Fruit fly (Drosophila melanogaster): Measurements from ENCODE around the gene lectin-37Db.

Gene lectin-37Db

DNA sequence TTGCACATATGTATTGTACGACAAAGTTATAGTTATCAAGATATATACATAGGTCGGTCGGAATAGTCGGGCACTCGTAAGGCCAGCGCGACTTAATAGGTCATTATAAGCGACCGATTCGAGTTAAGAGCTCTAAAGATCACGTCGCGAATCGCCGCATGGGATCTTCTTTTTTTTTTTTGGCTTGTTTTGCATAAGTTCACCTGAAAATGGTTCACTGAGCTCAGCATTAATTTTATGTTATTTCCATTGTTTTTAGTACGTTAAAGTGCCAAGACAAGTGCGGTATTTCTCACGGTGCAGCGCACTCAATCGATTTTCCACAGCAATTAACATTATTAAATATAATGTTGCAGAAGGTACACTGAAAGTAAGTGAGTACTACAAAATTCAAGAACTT is 22.5 kb downstream of the lectin-37Db start:
- TF ChIP-seq CG5204 (GFP tag; optimal IDR thresholded peaks at IDR 0.05) (peak; percentile 33), ovo (GFP tag; optimal IDR thresholded peaks at IDR 0.05) (no peak), tj (GFP tag; optimal IDR thresholded peaks at IDR 0.05) (peak; percentile 77)

DNA sequence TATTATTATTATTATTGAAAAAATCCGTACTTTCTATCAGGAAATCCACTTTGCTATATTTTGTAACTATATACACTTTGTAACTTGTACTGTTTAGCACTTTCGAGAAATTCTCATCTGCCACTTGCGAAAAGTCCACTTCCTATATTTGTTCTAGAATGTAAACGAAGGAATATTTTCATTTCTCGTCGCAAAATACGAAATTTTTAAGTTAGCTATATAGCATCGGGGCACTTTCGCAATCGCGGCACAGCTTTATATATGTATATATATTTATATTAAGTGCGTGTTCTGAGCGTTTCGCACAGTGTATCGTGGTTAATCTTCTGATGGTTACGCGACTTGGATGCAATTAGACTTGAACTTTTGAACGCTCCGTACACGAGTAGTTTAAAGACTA is 22.9 kb downstream of the lectin-37Db start, which contains the start of gene RanGAP:
RanGAP (plus strand) TSS at position 169 of the 400 bp plus-strand sequence.
- peak; percentile 49 for TF ChIP-seq kay (GFP tag; ENCODE audit: borderline replicate concordance)
- TF ChIP-seq CG7045 (GFP tag; optimal IDR thresholded peaks at IDR 0.05): peak; percentile 10
- no peak for TF ChIP-seq CG5204 (GFP tag; optimal IDR thresholded peaks at IDR 0.05)
- TF ChIP-seq CG11617 (GFP tag; optimal IDR thresholded peaks at IDR 0.05): no peak

DNA sequence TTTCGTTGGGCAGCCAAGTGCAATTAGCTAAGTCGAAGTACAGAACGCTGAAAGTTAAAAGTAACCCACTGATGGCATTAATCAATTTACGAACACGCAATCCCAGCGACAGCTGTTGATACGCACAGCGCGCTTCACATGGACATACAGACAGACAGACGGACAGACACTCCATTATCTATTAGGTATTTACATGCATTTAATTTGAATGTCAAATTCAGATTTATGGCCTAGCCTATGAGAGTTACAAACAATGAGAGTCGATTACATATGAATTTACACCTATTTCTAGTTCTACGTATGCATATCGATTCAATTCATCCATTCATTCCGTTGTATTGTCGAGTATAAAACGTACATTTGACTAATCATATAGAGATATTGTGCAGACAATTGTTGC is 23.8 kb downstream of the lectin-37Db start, which contains the start of gene CG10237:
CG10237 (minus strand) TSS at position 101 of the 400 bp plus-strand sequence.
- TF ChIP-seq CG33017 (tag; optimal IDR thresholded peaks at IDR 0.05): no peak
- TF ChIP-seq Hr96 (GFP tag; optimal IDR thresholded peaks at IDR 0.05): no peak
- no peak for TF ChIP-seq CG1620 (GFP tag; optimal IDR thresholded peaks at IDR 0.05)
- no peak for TF ChIP-seq CG14711 (tag; optimal IDR thresholded peaks at IDR 0.05)
- TF ChIP-seq toe (GFP tag; optimal IDR thresholded peaks at IDR 0.05): no peak
- peak; percentile 60 for TF ChIP-seq CG12768 (GFP tag; optimal IDR thresholded peaks at IDR 0.05)
- TF ChIP-seq tj (GFP tag; optimal IDR thresholded peaks at IDR 0.05): no peak
- TF ChIP-seq CG7045 (GFP tag; optimal IDR thresholded peaks at IDR 0.05): no peak

DNA sequence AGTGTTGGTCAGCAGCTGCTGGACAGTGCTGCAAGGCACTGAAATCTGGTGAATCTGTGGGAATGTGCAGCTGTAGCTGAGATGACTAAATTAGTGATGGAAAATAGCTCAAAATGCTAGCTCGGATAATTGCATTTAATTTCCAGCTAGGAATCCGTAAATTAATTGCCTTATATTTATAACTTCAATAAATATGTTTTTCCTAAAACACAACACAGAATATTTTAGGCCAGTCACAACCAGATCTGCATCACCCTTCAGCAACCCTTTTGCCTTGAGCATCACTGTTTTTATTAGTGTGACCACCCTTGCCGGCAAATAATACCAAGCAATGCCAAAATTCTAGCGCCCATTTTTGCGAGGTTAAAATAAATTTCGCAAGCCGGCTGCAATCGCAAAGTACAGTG is 25.9 kb downstream of the lectin-37Db start, which contains the start of gene Hs2st:
Hs2st (minus strand) TSS at position 17 of the 407 bp plus-strand sequence.
- TF ChIP-seq tj (GFP tag; optimal IDR thresholded peaks at IDR 0.05): peak; percentile 94
- TF ChIP-seq CG12768 (GFP tag; optimal IDR thresholded peaks at IDR 0.05): peak; percentile 95
- TF ChIP-seq bab1 (GFP tag; optimal IDR thresholded peaks at IDR 0.05): peak; percentile 91
- peak; percentile 79 for TF ChIP-seq cic (GFP tag; optimal IDR thresholded peaks at IDR 0.05)
- TF ChIP-seq Hr96 (GFP tag; optimal IDR thresholded peaks at IDR 0.05): peak; percentile 96
- peak; percentile 96 for TF ChIP-seq Clk (GFP tag; optimal IDR thresholded peaks at IDR 0.05)
- peak; percentile 92 for TF ChIP-seq CG7101 (tag; optimal IDR thresholded peaks at IDR 0.05)
- TF ChIP-seq CG11617 (GFP tag; optimal IDR thresholded peaks at IDR 0.05): peak; percentile 95
- peak; percentile 98 for TF ChIP-seq CG1620 (GFP tag; optimal IDR thresholded peaks at IDR 0.05)
- peak; percentile 91 for TF ChIP-seq Mnt (GFP tag; optimal IDR thresholded peaks at IDR 0.05)
- TF ChIP-seq pad (GFP tag; optimal IDR thresholded peaks at IDR 0.05): peak; percentile 88
- TF ChIP-seq CG7045 (GFP tag; optimal IDR thresholded peaks at IDR 0.05): peak; percentile 90
- peak; percentile 96 for TF ChIP-seq CG5204 (GFP tag; optimal IDR thresholded peaks at IDR 0.05)
- no peak for TF ChIP-seq kay (GFP tag; ENCODE audit: borderline replicate concordance)
- peak; percentile 98 for TF ChIP-seq Crg-1 (GFP tag; optimal IDR thresholded peaks at IDR 0.05)
- peak; percentile 98 for TF ChIP-seq toe (GFP tag; optimal IDR thresholded peaks at IDR 0.05)
- TF ChIP-seq CG33017 (tag; optimal IDR thresholded peaks at IDR 0.05): peak; percentile 85
- TF ChIP-seq ovo (GFP tag; optimal IDR thresholded peaks at IDR 0.05): peak; percentile 92
- no peak for TF ChIP-seq cnc (optimal IDR thresholded peaks at IDR 0.05)
- peak; percentile 96 for TF ChIP-seq CG14711 (tag; optimal IDR thresholded peaks at IDR 0.05)

DNA sequence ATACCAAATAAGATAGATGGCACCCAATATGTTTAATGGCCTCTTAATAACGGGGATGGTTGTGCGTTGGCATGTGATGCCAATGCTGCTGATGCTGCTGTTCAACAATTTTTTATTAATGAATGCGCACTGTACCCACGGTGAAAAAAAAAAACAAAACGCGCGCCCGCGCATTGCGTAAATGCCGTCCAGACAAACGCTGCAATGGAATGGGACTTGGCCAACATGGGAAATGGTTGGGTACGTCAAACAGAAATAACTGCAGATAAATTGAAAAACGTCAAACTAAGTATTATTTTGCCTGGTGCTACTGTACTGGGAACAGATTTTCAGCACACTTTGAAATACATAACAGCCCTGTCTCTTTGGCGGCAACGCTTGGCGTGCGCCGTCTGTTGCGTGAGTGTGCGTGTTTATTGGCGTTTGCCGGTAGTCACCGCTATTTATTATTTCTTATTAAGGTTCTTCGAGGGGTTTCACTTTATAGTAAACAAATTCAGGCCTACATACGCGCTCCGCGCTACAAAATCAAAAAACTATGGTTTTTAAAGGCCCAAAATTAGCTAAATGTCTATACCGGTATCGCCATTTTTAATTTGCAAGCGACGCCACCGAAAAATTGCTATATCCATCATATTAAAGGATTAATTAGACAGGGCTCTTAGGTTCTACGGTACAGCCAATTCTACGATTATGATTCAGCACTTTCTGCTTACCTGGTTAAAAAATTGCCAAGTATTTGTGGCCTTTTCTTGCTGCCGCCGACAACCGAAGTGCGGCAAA is 33.9 kb downstream of the lectin-37Db start:
- TF ChIP-seq tj (GFP tag; optimal IDR thresholded peaks at IDR 0.05): peak; percentile 52
- peak; percentile 20 for TF ChIP-seq CG14711 (tag; optimal IDR thresholded peaks at IDR 0.05)
- no peak for TF ChIP-seq Hr96 (GFP tag; optimal IDR thresholded peaks at IDR 0.05)
- TF ChIP-seq bab1 (GFP tag; optimal IDR thresholded peaks at IDR 0.05): no peak
- TF ChIP-seq cic (GFP tag; optimal IDR thresholded peaks at IDR 0.05): peak; percentile 16
- no peak for TF ChIP-seq CG11617 (GFP tag; optimal IDR thresholded peaks at IDR 0.05)
- TF ChIP-seq Mnt (GFP tag; optimal IDR thresholded peaks at IDR 0.05): peak; percentile 67
- no peak for TF ChIP-seq Clk (GFP tag; optimal IDR thresholded peaks at IDR 0.05)

DNA sequence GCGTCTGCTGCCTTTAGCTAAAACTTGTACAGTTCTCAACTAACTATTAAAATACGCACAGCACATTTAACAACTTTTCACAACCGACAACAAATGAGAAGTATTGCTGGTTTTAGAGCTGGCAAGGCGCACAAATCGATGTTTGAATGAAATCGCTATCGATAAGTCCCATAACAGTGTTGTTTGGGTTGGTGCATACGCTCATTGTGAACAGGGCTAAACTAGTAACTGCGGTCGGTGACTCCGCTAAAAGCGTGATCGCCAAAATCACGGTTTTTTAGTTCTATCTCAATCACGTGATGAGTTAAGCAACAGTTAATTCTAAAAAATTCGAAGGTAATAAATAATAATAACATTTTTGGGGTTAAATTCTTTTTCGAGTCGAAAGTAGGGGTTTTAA is 34.5 kb downstream of the lectin-37Db start, which contains the start of gene Top2:
Top2 (minus strand) TSS at position 110 of the 400 bp plus-strand sequence.
- no peak for TF ChIP-seq kay (GFP tag; ENCODE audit: borderline replicate concordance)
- no peak for TF ChIP-seq Hr96 (GFP tag; optimal IDR thresholded peaks at IDR 0.05)
- no peak for TF ChIP-seq CG7045 (GFP tag; optimal IDR thresholded peaks at IDR 0.05)
- no peak for TF ChIP-seq ovo (GFP tag; optimal IDR thresholded peaks at IDR 0.05)
- TF ChIP-seq Clk (GFP tag; optimal IDR thresholded peaks at IDR 0.05): no peak
- TF ChIP-seq CG11617 (GFP tag; optimal IDR thresholded peaks at IDR 0.05): no peak
- TF ChIP-seq bab1 (GFP tag; optimal IDR thresholded peaks at IDR 0.05): peak; percentile 57
- TF ChIP-seq CG5204 (GFP tag; optimal IDR thresholded peaks at IDR 0.05): peak; percentile 26
- TF ChIP-seq CG12768 (GFP tag; optimal IDR thresholded peaks at IDR 0.05): no peak
- no peak for TF ChIP-seq CG33017 (tag; optimal IDR thresholded peaks at IDR 0.05)
- peak; percentile 8 for TF ChIP-seq toe (GFP tag; optimal IDR thresholded peaks at IDR 0.05)
- peak; percentile 30 for TF ChIP-seq CG1620 (GFP tag; optimal IDR thresholded peaks at IDR 0.05)
- peak; percentile 59 for TF ChIP-seq Mnt (GFP tag; optimal IDR thresholded peaks at IDR 0.05)
- TF ChIP-seq pad (GFP tag; optimal IDR thresholded peaks at IDR 0.05): peak; percentile 21
- TF ChIP-seq tj (GFP tag; optimal IDR thresholded peaks at IDR 0.05): no peak
- no peak for TF ChIP-seq Crg-1 (GFP tag; optimal IDR thresholded peaks at IDR 0.05)
- peak; percentile 33 for TF ChIP-seq CG7101 (tag; optimal IDR thresholded peaks at IDR 0.05)
- peak; percentile 11 for TF ChIP-seq CG14711 (tag; optimal IDR thresholded peaks at IDR 0.05)
- TF ChIP-seq cnc (optimal IDR thresholded peaks at IDR 0.05): no peak
- TF ChIP-seq cic (GFP tag; optimal IDR thresholded peaks at IDR 0.05): no peak
